Worm (Caenorhabditis elegans) whole organism, L2 larva: ENCODE results near the gene ndg-4.

Experiments
- C34F6.9 ChIP-seq: fragments of 150-350 bp; optimal IDR thresholded peaks from 2 replicates; lab custom pipeline; 2014; ENCODE audit warnings: missing biosample characterization, missing genetic modification characterization
- F13H6.1 ChIP-seq: sonication (generic microtip); optimal IDR thresholded peaks from 2 replicates; lab custom pipeline; 2016; ENCODE audit warnings: missing genetic modification characterization, missing compliant biosample characterization
- R02D3.7 ChIP-seq: fragments of 150-350 bp; optimal IDR thresholded peaks from 2 replicates; lab custom pipeline; 2014; ENCODE audit warnings: missing biosample characterization, missing genetic modification characterization
- Y55F3AM.14 ChIP-seq: fragments of 200-800 bp; sonication (Bioruptor generic); optimal IDR thresholded peaks from 2 replicates; lab custom pipeline; 2018; ENCODE audit warnings: mild to moderate bottlenecking, missing genetic modification characterization, missing compliant biosample characterization
- ZK546.5 ChIP-seq: sonication (generic microtip); optimal IDR thresholded peaks from 2 replicates; lab custom pipeline; 2017; ENCODE audit warnings: missing biosample characterization, missing genetic modification characterization
- alr-1 ChIP-seq: fragments of 150-350 bp; optimal IDR thresholded peaks from 2 replicates; lab custom pipeline; 2014; ENCODE audit warnings: missing biosample characterization, missing genetic modification characterization
- aly-2 ChIP-seq: fragments of 150-350 bp; optimal IDR thresholded peaks from 2 replicates; lab custom pipeline; 2014; ENCODE audit warnings: missing biosample characterization, missing genetic modification characterization
- ama-1 ChIP-seq: fragments of 150-350 bp; optimal IDR thresholded peaks from 2 replicates; lab custom pipeline; 2018; ENCODE audit warnings: inconsistent platforms
- blmp-1 ChIP-seq: sonication (generic microtip); optimal IDR thresholded peaks from 2 replicates; lab custom pipeline; 2017; ENCODE audit warnings: missing genetic modification characterization, mild to moderate bottlenecking, missing compliant biosample characterization, antibody characterized with exemption, moderate library complexity; ENCODE audit not compliant: insufficient read depth
- ceh-16 ChIP-seq: fragments of 150-350 bp; optimal IDR thresholded peaks from 2 replicates; lab custom pipeline; 2014; ENCODE audit warnings: missing biosample characterization, missing genetic modification characterization
- ceh-82 ChIP-seq: fragments of 150-350 bp; optimal IDR thresholded peaks from 2 replicates; lab custom pipeline; 2014; ENCODE audit warnings: missing biosample characterization, missing genetic modification characterization
- crh-2 ChIP-seq: sonication (generic microtip); optimal IDR thresholded peaks from 2 replicates; lab custom pipeline; 2017; ENCODE audit warnings: missing biosample characterization, missing genetic modification characterization
- dmd-4 ChIP-seq: sonication (generic microtip); optimal IDR thresholded peaks from 2 replicates; lab custom pipeline; 2017; ENCODE audit warnings: missing biosample characterization, missing genetic modification characterization
- egl-27 ChIP-seq: sonication (generic microtip); optimal IDR thresholded peaks from 3 replicates; lab custom pipeline; 2017; ENCODE audit warnings: missing biosample characterization, missing genetic modification reagents, missing genetic modification characterization
- elt-1 ChIP-seq: fragments of 150-350 bp; optimal IDR thresholded peaks from 2 replicates; lab custom pipeline; 2014; ENCODE audit warnings: missing biosample characterization, missing genetic modification characterization
- elt-3 ChIP-seq: sonication (generic microtip); optimal IDR thresholded peaks from 2 replicates; lab custom pipeline; 2017; ENCODE audit warnings: missing biosample characterization, missing genetic modification characterization
- fos-1 ChIP-seq: fragments of 150-350 bp; optimal IDR thresholded peaks from 2 replicates; lab custom pipeline; 2014; ENCODE audit warnings: missing biosample characterization, missing genetic modification characterization
- gmeb-1 ChIP-seq: fragments of 150-350 bp; optimal IDR thresholded peaks from 2 replicates; lab custom pipeline; 2014; ENCODE audit warnings: missing biosample characterization, missing genetic modification characterization
- lin-11 ChIP-seq: fragments of 150-350 bp; sonication (generic microtip); optimal IDR thresholded peaks from 2 replicates; lab custom pipeline; 2014; ENCODE audit warnings: missing biosample characterization, missing genetic modification characterization, inconsistent platforms, mixed read lengths
- lin-39 ChIP-seq: fragments of 150-350 bp; optimal IDR thresholded peaks from 2 replicates; lab custom pipeline; 2014; ENCODE audit warnings: missing biosample characterization, missing genetic modification reagents, missing genetic modification characterization
- lsy-2 ChIP-seq, 2 experiments: fragments of 150-350 bp in 1 of 2; sonication (generic microtip) in 1 of 2; optimal IDR thresholded peaks; 2 replicates each; lab custom pipeline; 2014 to 2017; ENCODE audit warnings: missing biosample characterization in 2 of 2, missing genetic modification characterization in 2 of 2
- mab-5 ChIP-seq: fragments of 150-350 bp; optimal IDR thresholded peaks from 2 replicates; lab custom pipeline; 2014; ENCODE audit warnings: missing biosample characterization, missing genetic modification characterization
- mbf-1 ChIP-seq: sonication (generic microtip); optimal IDR thresholded peaks from 2 replicates; lab custom pipeline; 2017; ENCODE audit warnings: missing biosample characterization, missing genetic modification characterization
- mdl-1 ChIP-seq, 2 experiments: fragments of 150-350 bp in 1 of 2; sonication (generic microtip) in 1 of 2; optimal IDR thresholded peaks; 2 replicates each; lab custom pipeline; 2017; ENCODE audit warnings: missing biosample characterization in 2 of 2, missing genetic modification characterization in 2 of 2
- nhr-12 ChIP-seq: fragments of 150-350 bp; optimal IDR thresholded peaks from 2 replicates; lab custom pipeline; 2014; ENCODE audit warnings: missing biosample characterization, missing genetic modification characterization
- nhr-129 ChIP-seq: fragments of 150-350 bp; optimal IDR thresholded peaks from 2 replicates; lab custom pipeline; 2014; ENCODE audit warnings: missing biosample characterization, missing genetic modification characterization
- nhr-21 ChIP-seq: fragments of 150-350 bp; optimal IDR thresholded peaks from 2 replicates; lab custom pipeline; 2014; ENCODE audit warnings: missing biosample characterization, missing genetic modification characterization
- nhr-23 ChIP-seq: fragments of 150-350 bp; optimal IDR thresholded peaks from 2 replicates; lab custom pipeline; 2014; ENCODE audit warnings: missing biosample characterization, missing genetic modification reagents, missing genetic modification characterization
- nhr-237 ChIP-seq: fragments of 150-350 bp; optimal IDR thresholded peaks from 2 replicates; lab custom pipeline; 2014; ENCODE audit warnings: missing biosample characterization, missing genetic modification characterization
- nhr-25 ChIP-seq: fragments of 150-350 bp; sonication (generic microtip); optimal IDR thresholded peaks from 3 replicates; lab custom pipeline; 2014; ENCODE audit warnings: missing biosample characterization, missing genetic modification characterization
- sem-4 ChIP-seq: fragments of 150-350 bp; optimal IDR thresholded peaks from 2 replicates; lab custom pipeline; 2014; ENCODE audit warnings: missing biosample characterization, missing genetic modification reagents, missing genetic modification characterization
- skn-1 ChIP-seq: sonication (generic microtip); optimal IDR thresholded peaks from 2 replicates; lab custom pipeline; 2017; ENCODE audit warnings: missing biosample characterization, missing genetic modification characterization
- sma-9 ChIP-seq, 2 experiments: fragments of 150-350 bp in 1 of 2; sonication (generic microtip) in 1 of 2; optimal IDR thresholded peaks; 2 replicates each; lab custom pipeline; 2014 to 2016; ENCODE audit warnings: missing genetic modification characterization in 2 of 2, mild to moderate bottlenecking in 1 of 2, missing biosample characterization in 1 of 2, missing compliant biosample characterization in 1 of 2, missing genetic modification reagents in 1 of 2, moderate library complexity in 1 of 2
- unc-39 ChIP-seq: fragments of 150-350 bp; optimal IDR thresholded peaks from 2 replicates; lab custom pipeline; 2014; ENCODE audit warnings: missing biosample characterization, missing genetic modification characterization
- unc-55 ChIP-seq: fragments of 150-350 bp; sonication (generic microtip); optimal IDR thresholded peaks from 3 replicates; lab custom pipeline; 2014; ENCODE audit warnings: missing biosample characterization, missing genetic modification reagents, missing genetic modification characterization
- zag-1 ChIP-seq: fragments of 150-350 bp; optimal IDR thresholded peaks from 2 replicates; lab custom pipeline; 2014; ENCODE audit warnings: missing biosample characterization, missing genetic modification characterization
- ztf-1 ChIP-seq: fragments of 200-800 bp; sonication (Bioruptor generic); conservative IDR thresholded peaks from 2 replicates; pipeline ENCODE4 v1.3.6; 2022; ENCODE audit warnings: missing genetic modification characterization, missing compliant biosample characterization
- ztf-4 ChIP-seq: fragments of 150-350 bp; optimal IDR thresholded peaks from 2 replicates; lab custom pipeline; 2014; ENCODE audit warnings: missing biosample characterization, missing genetic modification characterization

The ndg-4 gene

DNA sequence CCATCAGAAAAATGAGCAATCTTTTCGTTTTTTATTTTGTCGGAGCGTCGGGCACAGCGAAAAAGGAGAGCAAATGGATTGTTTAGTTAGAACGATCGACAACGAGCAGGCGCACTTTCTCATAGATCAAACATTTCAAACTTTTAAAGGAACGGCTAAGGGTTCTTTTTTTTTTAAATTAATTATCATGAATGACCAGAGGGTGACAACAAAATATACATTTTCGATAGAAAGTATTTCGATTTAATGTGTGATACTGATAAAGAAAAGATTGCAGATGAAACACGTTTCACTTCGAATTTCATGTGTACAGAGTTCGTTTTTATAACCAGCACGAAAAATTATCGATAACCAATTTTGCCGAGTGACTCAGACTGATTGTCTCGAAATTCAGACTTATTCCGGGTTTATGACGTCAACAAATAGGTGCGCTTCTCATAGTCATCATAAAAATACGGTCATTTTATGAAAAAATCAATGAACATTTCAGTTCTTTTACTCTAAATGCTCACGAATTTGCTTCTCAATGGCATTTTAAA lies 39.5 kb upstream of the ndg-4 start:
- no peak for TF ChIP-seq R02D3.7 (tag; lab: Kevin White, UChicago)
- TF ChIP-seq ceh-16 (tag; lab: Kevin White, UChicago), result no peak
- no peak for TF ChIP-seq egl-27 (tag; lab: Kevin White, UChicago)
- TF ChIP-seq aly-2, result no peak
- no peak for TF ChIP-seq nhr-237 (tag; lab: Kevin White, UChicago)
- TF ChIP-seq zag-1, result no peak
- peak; percentile 28 for TF ChIP-seq crh-2
- peak; percentile 42 for TF ChIP-seq sma-9 (GFP tag; optimal IDR thresholded peaks at IDR 0.05; lab: Kevin White, UChicago)
- TF ChIP-seq sma-9 (tag; optimal IDR thresholded peaks at IDR 0.05; lab: Kevin White, UChicago), result no peak
- TF ChIP-seq ama-1 (lab: Kevin White, UChicago), result no peak
- TF ChIP-seq fos-1 (tag; lab: Kevin White, UChicago), result peak; percentile 89
- no peak for TF ChIP-seq elt-1 (tag; lab: Kevin White, UChicago)
- no peak for TF ChIP-seq ZK546.5
- TF ChIP-seq nhr-23 (tag; lab: Kevin White, UChicago), result no peak

DNA sequence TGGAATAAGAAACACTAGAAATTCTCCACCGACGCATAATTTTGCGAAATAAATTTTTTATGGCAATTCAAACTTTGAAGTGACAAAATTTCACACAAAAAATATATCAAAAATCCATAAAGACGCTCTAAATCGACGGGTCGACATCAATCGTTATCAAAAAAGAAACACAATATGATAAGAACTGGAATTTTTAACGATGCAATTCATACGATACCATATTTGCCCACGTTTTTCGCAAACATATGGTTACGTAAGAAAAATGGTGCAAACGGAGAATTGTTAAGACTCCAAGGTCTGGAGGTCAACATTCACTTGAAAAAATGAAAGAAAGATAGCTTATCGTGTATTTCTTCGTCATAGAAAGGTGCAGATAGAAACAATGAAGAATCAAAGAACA lies 39.0 kb upstream of the ndg-4 start:
- TF ChIP-seq unc-55 (GFP tag; lab: Kevin White, UChicago) (no peak), nhr-12 (tag; lab: Kevin White, UChicago) (no peak), gmeb-1 (tag; lab: Kevin White, UChicago) (no peak), nhr-23 (tag; lab: Kevin White, UChicago) (no peak), mab-5 (tag; lab: Kevin White, UChicago) (no peak), fos-1 (tag; lab: Kevin White, UChicago) (peak; percentile 69), sma-9 (GFP tag; optimal IDR thresholded peaks at IDR 0.05; lab: Kevin White, UChicago) (peak; percentile 73), sma-9 (tag; optimal IDR thresholded peaks at IDR 0.05; lab: Kevin White, UChicago) (no peak), dmd-4 (tag; lab: Kevin White, UChicago) (no peak), ztf-1 (GFP tag; lab: Robert Waterston, UW) (no peak), ceh-16 (tag; lab: Kevin White, UChicago) (no peak)

- TF ChIP-seq F13H6.1 (tag; lab: Kevin White, UChicago) (peak; percentile 57), unc-39 (tag; lab: Kevin White, UChicago) (peak; percentile 42), zag-1 (peak; percentile 45), alr-1 (tag; lab: Kevin White, UChicago) (peak; percentile 23), mab-5 (tag; lab: Kevin White, UChicago) (no peak), nhr-129 (tag; lab: Kevin White, UChicago) (peak; percentile 72), sem-4 (tag; lab: Kevin White, UChicago) (peak; percentile 59), ztf-4 (tag; lab: Kevin White, UChicago) (peak; percentile 1), unc-55 (GFP tag; lab: Kevin White, UChicago) (peak; percentile 32), nhr-21 (no peak), mbf-1 (no peak), lin-11 (tag; lab: Kevin White, UChicago) (peak; percentile 20), ztf-1 (GFP tag; lab: Robert Waterston, UW) (no peak), lsy-2 (tag; optimal IDR thresholded peaks at IDR 0.05; lab: Kevin White, UChicago) (peak; percentile 29 to 58), C34F6.9 (tag; lab: Kevin White, UChicago) (peak; percentile 22), ceh-82 (tag; lab: Kevin White, UChicago) (no peak), Y55F3AM.14 (GFP tag; lab: Kevin White, UChicago) (no peak)
Observed at ce11 chrIII:4505726-4506125, 38.5 kb upstream of the ndg-4 start.

DNA sequence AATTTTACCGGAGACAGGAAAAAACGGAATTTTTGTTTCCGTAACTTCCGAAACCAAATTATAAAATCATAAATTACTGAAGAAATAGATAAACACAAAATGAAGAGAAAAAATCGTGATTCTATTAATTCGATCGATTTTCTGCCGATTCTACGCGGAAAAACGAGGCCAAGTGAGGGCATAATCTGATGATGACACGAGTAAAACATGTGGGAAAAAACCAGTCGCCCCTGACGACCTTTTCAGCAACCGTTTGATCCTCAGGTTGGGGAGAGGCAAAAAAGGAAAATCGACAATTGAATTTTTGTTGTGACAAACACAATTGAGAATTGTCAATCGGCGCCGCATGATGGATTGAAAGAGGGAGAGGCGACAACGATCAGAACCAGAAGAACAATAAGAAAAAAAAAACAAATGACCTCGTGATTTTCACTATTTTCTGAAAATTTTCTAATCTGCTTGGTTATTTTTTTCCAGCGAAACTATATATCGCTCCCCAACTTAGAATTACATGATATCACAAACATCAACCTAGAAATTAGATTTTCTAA lies 37.8 kb upstream of the ndg-4 start:
- TF ChIP-seq lin-39 (tag; lab: Kevin White, UChicago) (no peak), R02D3.7 (tag; lab: Kevin White, UChicago) (no peak), egl-27 (tag; lab: Kevin White, UChicago) (no peak), nhr-21 (no peak), ztf-1 (GFP tag; lab: Robert Waterston, UW) (no peak), dmd-4 (tag; lab: Kevin White, UChicago) (no peak), mdl-1 (tag; optimal IDR thresholded peaks at IDR 0.05; lab: Kevin White, UChicago) (no peak), elt-3 (tag; lab: Kevin White, UChicago) (no peak), skn-1 (tag; lab: Kevin White, UChicago) (no peak), gmeb-1 (tag; lab: Kevin White, UChicago) (no peak), nhr-25 (tag; lab: Kevin White, UChicago) (peak; percentile 74), lsy-2 (tag; optimal IDR thresholded peaks at IDR 0.05; lab: Kevin White, UChicago) (no peak), blmp-1 (tag; lab: Kevin White, UChicago) (peak; percentile 56)
